Worm (Caenorhabditis elegans): Measurements from ENCODE around the gene txt-11.

ce11 chrV:3431535-3431990 lies 18.5 kb downstream of the txt-11 start, which contains the start of the genes T20D4.19 and srj-9:
- TF ChIP-seq ztf-11 (tag; optimal IDR thresholded peaks at IDR 0.05): no peak
- TF ChIP-seq dmd-4 (tag; optimal IDR thresholded peaks at IDR 0.05): no peak
- no peak for TF ChIP-seq snpc-4 (tag; optimal IDR thresholded peaks at IDR 0.05)
- TF ChIP-seq elt-1 (tag; optimal IDR thresholded peaks at IDR 0.05): no peak
- TF ChIP-seq lin-13 (GFP tag; optimal IDR thresholded peaks at IDR 0.05): no peak
- TF ChIP-seq R02D3.7 (tag; optimal IDR thresholded peaks at IDR 0.05): no peak
- TF ChIP-seq sma-3 (GFP tag; optimal IDR thresholded peaks at IDR 0.05): no peak
- TF ChIP-seq fos-1 (tag; optimal IDR thresholded peaks at IDR 0.05): no peak
- TF ChIP-seq unc-39 (tag; optimal IDR thresholded peaks at IDR 0.05): no peak
- no peak for TF ChIP-seq nhr-237 (tag; optimal IDR thresholded peaks at IDR 0.05)

Data from whole organism, L2 larva.